Worm (Caenorhabditis elegans): ENCODE data around the gene srt-4.

srt-4 gene

ce11 chrV:2603056-2603455 is 25.4 kb downstream of the srt-4 start, which contains the start of gene F53E10.6 (continued):
- no peak for TF ChIP-seq zip-2 (tag; optimal IDR thresholded peaks at IDR 0.05)
- no peak for TF ChIP-seq ctbp-1 (GFP tag; IDR thresholded peaks at IDR 0.05)
- TF ChIP-seq ceh-28 (tag; optimal IDR thresholded peaks at IDR 0.05), result no peak
- TF ChIP-seq ceh-32 (tag; optimal IDR thresholded peaks at IDR 0.05; ENCODE audit: poor library complexity), result no peak
- no peak for TF ChIP-seq T20F7.1 (GFP tag; optimal IDR thresholded peaks at IDR 0.05)
- no peak for TF ChIP-seq lin-13 (GFP tag; optimal IDR thresholded peaks at IDR 0.05)
- peak; percentile 53 for TF ChIP-seq lin-38 (GFP tag; IDR thresholded peaks at IDR 0.05)
- no peak for TF ChIP-seq tra-1 (GFP tag; IDR thresholded peaks at IDR 0.05)
- TF ChIP-seq unc-62 (GFP tag; optimal IDR thresholded peaks at IDR 0.05 in 1 of 2), result peak in 1 of 2 experiments; percentile 88
- TF ChIP-seq unc-62 (tag; optimal IDR thresholded peaks at IDR 0.05), result no peak
- TF ChIP-seq daf-12 (tag; optimal IDR thresholded peaks at IDR 0.05), result no peak
- TF ChIP-seq madf-9 (GFP tag; conservative IDR thresholded peaks at IDR 0.05), result no peak
- 0 out of 2 replicates have a peak, but pooled peaks have one; percentile 17 for TF ChIP-seq Y48G9A.11 (GFP tag; IDR thresholded peaks at IDR 0.05)
- no peak for TF ChIP-seq attf-4 (tag; optimal IDR thresholded peaks at IDR 0.05)
- TF ChIP-seq mes-2 (tag; optimal IDR thresholded peaks at IDR 0.05; ENCODE audit: poor library complexity, severe bottlenecking), result peak; percentile 96
- no peak for TF ChIP-seq mdt-29 (GFP tag; IDR thresholded peaks at IDR 0.05)
- no peak for TF ChIP-seq D1046.2 (GFP tag; IDR thresholded peaks at IDR 0.05)

- TF ChIP-seq dve-1 (tag; optimal IDR thresholded peaks at IDR 0.05; ENCODE audit: insufficient read depth), result no peak
- TF ChIP-seq fkh-10 (GFP tag; optimal IDR thresholded peaks at IDR 0.05), result no peak
- TF ChIP-seq fos-1 (tag; optimal IDR thresholded peaks at IDR 0.05), result no peak
- no peak for TF ChIP-seq T20F7.1 (GFP tag; optimal IDR thresholded peaks at IDR 0.05)
- TF ChIP-seq T26A8.4 (GFP tag; IDR thresholded peaks at IDR 0.05), result no peak
- TF ChIP-seq snpc-4 (tag; optimal IDR thresholded peaks at IDR 0.05), result no peak
- no peak for TF ChIP-seq nhr-111 (GFP tag; optimal IDR thresholded peaks at IDR 0.05)
- no peak for TF ChIP-seq ces-1 (GFP tag; optimal IDR thresholded peaks at IDR 0.05)
- no peak for TF ChIP-seq vab-7 (GFP tag; IDR thresholded peaks at IDR 0.05)
- no peak for TF ChIP-seq unc-62 (GFP tag; optimal IDR thresholded peaks at IDR 0.05 in 1 of 2)
- TF ChIP-seq unc-62 (tag; optimal IDR thresholded peaks at IDR 0.05), result no peak
- no peak for TF ChIP-seq ceh-82 (tag; optimal IDR thresholded peaks at IDR 0.05)
- no peak for TF ChIP-seq dmd-6 (GFP tag; IDR thresholded peaks at IDR 0.05)
Observed at ce11 chrV:2608352-2608751, 30.6 kb downstream of the srt-4 start, which contains the start of gene acr-17. acr-17 (plus strand) TSS chrV:2608652.

ce11 chrV:2614986-2615687 is 37.4 kb downstream of the srt-4 start, which contains the start of gene F53E10.1:
F53E10.1 (plus strand) TSS chrV:2615310.
- TF ChIP-seq mep-1 (tag; optimal IDR thresholded peaks at IDR 0.05) (peak; percentile 71), nhr-11 (tag; optimal IDR thresholded peaks at IDR 0.05) (no peak), aha-1 (tag) (peak; percentile 90), tra-1 (GFP tag; IDR thresholded peaks at IDR 0.05) (peak; percentile 41; the same call in 1 of the 2 replicates), hmg-1.1 (GFP tag; IDR thresholded peaks at IDR 0.05) (0 out of 2 replicates have a peak, but pooled peaks have one; percentile 23), ztf-11 (tag; optimal IDR thresholded peaks at IDR 0.05) (no peak), dmd-8 (GFP tag; IDR thresholded peaks at IDR 0.05) (no peak), dpl-1 (GFP tag; optimal IDR thresholded peaks at IDR 0.05) (peak; percentile 43), nhr-6 (tag; optimal IDR thresholded peaks at IDR 0.05) (peak; percentile 48), hif-1 (tag; optimal IDR thresholded peaks at IDR 0.05) (peak in 1 of 2 experiments; percentile 8), nhr-48 (tag; optimal IDR thresholded peaks at IDR 0.05) (peak; percentile 61), nhr-77 (tag; optimal IDR thresholded peaks at IDR 0.05) (peak; percentile 53), dve-1 (tag; optimal IDR thresholded peaks at IDR 0.05; ENCODE audit: insufficient read depth) (peak; percentile 84), hlh-30 (tag; optimal IDR thresholded peaks at IDR 0.05; ENCODE audit: insufficient read depth) (peak; percentile 83), pha-4 (GFP tag; IDR thresholded peaks at IDR 0.05) (no peak), pha-4 (tag; optimal IDR thresholded peaks at IDR 0.05) (peak; percentile 72), hlh-11 (tag; optimal IDR thresholded peaks at IDR 0.05) (peak; percentile 90), lsy-2 (tag; optimal IDR thresholded peaks at IDR 0.05) (peak in 1 of 2 experiments; percentile 1), nhr-28 (tag; optimal IDR thresholded peaks at IDR 0.05) (peak; percentile 99), mdl-1 (tag; optimal IDR thresholded peaks at IDR 0.05) (peak; percentile 14 to 64), dmd-6 (GFP tag; IDR thresholded peaks at IDR 0.05) (peak; percentile 72), lin-39 (tag; optimal IDR thresholded peaks at IDR 0.05) (no peak), daf-16 (GFP tag; optimal IDR thresholded peaks at IDR 0.05) (peak in 1 of 2 experiments; percentile 26), daf-16 (tag; optimal IDR thresholded peaks at IDR 0.05) (peak; percentile 77), mes-2 (tag; optimal IDR thresholded peaks at IDR 0.05; ENCODE audit: poor library complexity, severe bottlenecking) (peak; percentile 57)
